Fruit fly (Drosophila melanogaster) whole organism, adult: Measurements from ENCODE around the gene mRpL12.
A peak's percentile ranks its signal among the peaks of the same experiment; 100 is the strongest.

Source experiments
- CG11617 ChIP-seq: fragments of 200-800 bp; sonication (Bioruptor generic); optimal IDR thresholded peaks from 2 replicates; lab custom pipeline; 2017; ENCODE audit warnings: mild to moderate bottlenecking, missing biosample characterization, missing genetic modification reagents, missing genetic modification characterization
- CG12768 ChIP-seq: fragments of 200-800 bp; sonication (Bioruptor generic); optimal IDR thresholded peaks from 2 replicates; lab custom pipeline; 2017; ENCODE audit warnings: missing biosample characterization, missing genetic modification characterization, mild to moderate bottlenecking, moderate library complexity, missing genetic modification reagents
- CG14711 ChIP-seq: fragments of 200-800 bp; sonication (Bioruptor generic); optimal IDR thresholded peaks from 2 replicates; lab custom pipeline; 2018; ENCODE audit warnings: missing biosample characterization, mild to moderate bottlenecking, missing genetic modification characterization, moderate library complexity
- CG1620 ChIP-seq: fragments of 200-800 bp; sonication (Bioruptor generic); optimal IDR thresholded peaks from 2 replicates; lab custom pipeline; 2016; ENCODE audit warnings: missing biosample characterization, missing genetic modification characterization
- CG33017 ChIP-seq: fragments of 200-800 bp; sonication (Bioruptor generic); optimal IDR thresholded peaks from 2 replicates; lab custom pipeline; 2018; ENCODE audit warnings: missing biosample characterization, mild to moderate bottlenecking, missing genetic modification characterization, moderate library complexity
- CG5204 ChIP-seq: fragments of 200-800 bp; sonication (Bioruptor generic); optimal IDR thresholded peaks from 2 replicates; lab custom pipeline; 2016; ENCODE audit warnings: missing biosample characterization, missing genetic modification characterization
- CG7045 ChIP-seq: fragments of 200-800 bp; sonication (Bioruptor generic); optimal IDR thresholded peaks from 2 replicates; lab custom pipeline; 2017; ENCODE audit warnings: missing biosample characterization, mild to moderate bottlenecking, missing genetic modification characterization
- CG7101 ChIP-seq: fragments of 200-800 bp; sonication (Bioruptor generic); optimal IDR thresholded peaks from 2 replicates; lab custom pipeline; 2018; ENCODE audit warnings: missing biosample characterization, mild to moderate bottlenecking, missing genetic modification characterization, moderate library complexity
- Clk ChIP-seq: fragments of 200-800 bp; sonication (Bioruptor generic); optimal IDR thresholded peaks from 2 replicates; lab custom pipeline; 2017; ENCODE audit warnings: missing biosample characterization, missing genetic modification characterization
- Crg-1 ChIP-seq: fragments of 200-800 bp; sonication (Bioruptor generic); optimal IDR thresholded peaks from 2 replicates; lab custom pipeline; 2016; ENCODE audit warnings: missing biosample characterization, missing genetic modification characterization
- Hr96 ChIP-seq: fragments of 200-800 bp; sonication (Bioruptor generic); optimal IDR thresholded peaks from 2 replicates; lab custom pipeline; 2016; ENCODE audit warnings: missing biosample characterization, missing genetic modification characterization
- Mnt ChIP-seq: fragments of 200-800 bp; sonication (Bioruptor generic); optimal IDR thresholded peaks from 2 replicates; lab custom pipeline; 2016; ENCODE audit warnings: missing biosample characterization, mild to moderate bottlenecking, missing genetic modification characterization
- bab1 ChIP-seq: fragments of 200-800 bp; sonication (Bioruptor generic); optimal IDR thresholded peaks from 3 replicates; lab custom pipeline; 2019; ENCODE audit warnings: missing biosample characterization, mild to moderate bottlenecking, missing genetic modification characterization, moderate library complexity
- cic ChIP-seq: fragments of 200-800 bp; sonication (Bioruptor generic); optimal IDR thresholded peaks from 2 replicates; lab custom pipeline; 2017; ENCODE audit warnings: missing biosample characterization, mild to moderate bottlenecking, missing genetic modification characterization, moderate library complexity
- cnc ChIP-seq, 2 experiments: fragments of >200 bp; optimal IDR thresholded peaks; 2 replicates each; lab custom pipeline; 2017
- kay ChIP-seq: fragments of 200-800 bp; sonication (Bioruptor generic); peaks from one replicate; lab custom pipeline; 2016; ENCODE audit warnings: missing biosample characterization, missing genetic modification characterization, borderline replicate concordance
- ovo ChIP-seq: fragments of 200-800 bp; sonication (Bioruptor generic); optimal IDR thresholded peaks from 2 replicates; lab custom pipeline; 2016; ENCODE audit warnings: missing biosample characterization, missing genetic modification characterization
- pad ChIP-seq: fragments of 200-800 bp; sonication (Bioruptor generic); optimal IDR thresholded peaks from 3 replicates; lab custom pipeline; 2017; ENCODE audit warnings: missing biosample characterization, missing genetic modification characterization, mild to moderate bottlenecking, moderate library complexity, missing genetic modification reagents
- tj ChIP-seq: fragments of 200-800 bp; sonication (Bioruptor generic); optimal IDR thresholded peaks from 3 replicates; lab custom pipeline; 2017; ENCODE audit warnings: missing biosample characterization, mild to moderate bottlenecking, missing genetic modification characterization, moderate library complexity
- toe ChIP-seq: fragments of 200-800 bp; sonication (Bioruptor generic); optimal IDR thresholded peaks from 2 replicates; lab custom pipeline; 2016; ENCODE audit warnings: missing biosample characterization, missing genetic modification characterization

mRpL12 gene

DNA sequence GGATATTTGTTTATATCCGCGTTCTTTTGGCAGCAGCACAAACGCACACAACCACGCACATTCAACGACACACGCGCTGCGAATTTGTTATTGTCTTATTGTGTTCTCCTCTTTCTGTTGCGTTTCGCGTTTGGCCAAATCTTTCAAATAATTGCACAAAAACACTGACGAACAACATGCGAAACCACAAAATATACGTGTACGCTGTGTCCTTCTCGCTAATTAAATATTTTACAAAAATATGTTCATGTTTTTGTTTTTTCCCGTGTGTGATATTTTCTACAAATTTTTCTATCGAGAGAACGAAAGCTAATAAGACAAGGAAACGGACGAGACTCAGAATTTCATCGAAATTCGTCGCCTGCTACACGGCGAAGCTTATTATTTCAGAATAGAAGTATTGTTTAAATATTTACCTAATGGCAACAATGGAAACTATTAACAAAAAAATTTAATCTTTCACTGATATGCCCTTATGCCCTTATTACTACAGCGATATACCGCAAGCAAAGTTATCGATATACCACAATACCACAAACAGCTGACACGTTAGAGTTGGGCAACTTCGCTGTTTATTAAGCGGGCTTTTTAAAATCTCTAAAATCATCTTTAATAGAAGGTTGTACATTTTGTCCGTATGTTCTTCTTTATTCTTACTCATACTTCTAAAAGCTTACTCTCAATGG is 2.5 kb upstream of the mRpL12 start, which contains the start of the genes CG43783 and orb2:
TSS of gene CG43783 (minus strand) at position 311 of the 686 bp plus-strand sequence.
TSS of gene orb2 (minus strand) at position 502 of the 686 bp plus-strand sequence.
- TF ChIP-seq CG12768 (GFP tag; lab: Kevin White, UChicago) (no peak), CG7101 (tag; lab: Kevin White, UChicago) (no peak), CG14711 (tag; lab: Kevin White, UChicago) (no peak), CG11617 (GFP tag; lab: Kevin White, UChicago) (no peak), cic (GFP tag; lab: Kevin White, UChicago) (peak; percentile 62), ovo (no peak), bab1 (GFP tag; lab: Kevin White, UChicago) (peak; percentile 19), CG5204 (no peak), CG7045 (GFP tag; lab: Kevin White, UChicago) (no peak), Hr96 (GFP tag; lab: Kevin White, UChicago) (no peak)

DNA sequence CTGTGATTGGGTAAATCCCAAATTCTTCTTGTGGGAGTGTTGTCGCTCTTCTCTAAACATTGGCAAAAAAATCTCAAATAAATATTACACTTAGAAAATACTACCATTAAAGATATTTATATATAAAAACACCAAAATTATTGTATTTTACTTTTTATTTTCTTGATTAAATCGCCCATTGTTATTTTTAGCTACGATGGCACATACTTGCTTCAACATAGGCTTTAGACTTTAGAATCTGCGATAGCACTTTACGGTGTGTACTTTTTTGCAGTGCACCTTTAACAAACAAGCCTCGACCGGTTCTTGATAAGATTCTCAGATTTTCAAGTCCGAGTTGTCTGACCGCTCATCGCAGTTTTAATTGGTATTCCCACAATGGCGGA is 1.9 kb upstream of the mRpL12 start, which contains the start of gene GNBP3:
TSS of gene GNBP3 (plus strand) at position 374 of the 386 bp plus-strand sequence.
- TF ChIP-seq cnc (optimal IDR thresholded peaks at IDR 0.05; lab: Kevin White, UChicago) (no peak), ovo (no peak), CG33017 (tag; lab: Kevin White, UChicago) (peak; percentile 76), bab1 (GFP tag; lab: Kevin White, UChicago) (no peak), CG12768 (GFP tag; lab: Kevin White, UChicago) (peak; percentile 71), pad (GFP tag; lab: Kevin White, UChicago) (no peak), Clk (peak; percentile 20), tj (no peak), CG14711 (tag; lab: Kevin White, UChicago) (peak; percentile 43), Mnt (GFP tag; lab: Kevin White, UChicago) (no peak), CG11617 (GFP tag; lab: Kevin White, UChicago) (no peak), CG7101 (tag; lab: Kevin White, UChicago) (peak; percentile 62), Crg-1 (GFP tag; lab: Kevin White, UChicago) (no peak), kay (GFP tag; lab: Kevin White, UChicago) (peak; percentile 90), Hr96 (GFP tag; lab: Kevin White, UChicago) (no peak), toe (no peak), CG1620 (no peak), CG5204 (no peak), cic (GFP tag; lab: Kevin White, UChicago) (peak; percentile 10), CG7045 (GFP tag; lab: Kevin White, UChicago) (peak; percentile 44)

DNA sequence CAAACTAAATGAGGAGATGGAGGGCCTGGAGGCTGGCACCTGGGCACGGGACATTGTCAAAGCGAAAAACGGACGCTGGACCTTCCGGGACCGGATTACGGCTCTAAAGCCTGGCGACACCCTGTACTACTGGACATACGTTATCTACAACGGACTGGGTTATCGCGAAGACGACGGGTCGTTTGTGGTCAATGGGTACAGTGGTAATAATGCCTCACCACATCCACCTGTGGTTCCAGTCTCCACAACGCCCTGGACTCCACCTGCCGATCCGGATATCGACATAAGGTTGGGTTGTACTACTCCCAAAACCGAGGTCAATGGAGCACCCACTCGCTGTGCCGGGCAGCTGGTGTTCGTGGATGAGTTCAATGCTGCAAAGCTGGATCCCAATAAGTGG is 1.4 kb upstream of the mRpL12 start:
- no peak for TF ChIP-seq bab1 (GFP tag; lab: Kevin White, UChicago)
- TF ChIP-seq tj, result no peak
- TF ChIP-seq CG7101 (tag; lab: Kevin White, UChicago), result no peak
- TF ChIP-seq cic (GFP tag; lab: Kevin White, UChicago), result no peak
- no peak for TF ChIP-seq Crg-1 (GFP tag; lab: Kevin White, UChicago)
- no peak for TF ChIP-seq CG5204
- TF ChIP-seq CG33017 (tag; lab: Kevin White, UChicago), result no peak
- TF ChIP-seq Clk, result no peak
- no peak for TF ChIP-seq pad (GFP tag; lab: Kevin White, UChicago)
- TF ChIP-seq CG14711 (tag; lab: Kevin White, UChicago), result no peak
- TF ChIP-seq Mnt (GFP tag; lab: Kevin White, UChicago), result no peak
- TF ChIP-seq toe, result no peak
- no peak for TF ChIP-seq cnc (optimal IDR thresholded peaks at IDR 0.05; lab: Kevin White, UChicago)
- no peak for TF ChIP-seq CG7045 (GFP tag; lab: Kevin White, UChicago)
- TF ChIP-seq kay (GFP tag; lab: Kevin White, UChicago), result no peak
- no peak for TF ChIP-seq CG12768 (GFP tag; lab: Kevin White, UChicago)
- no peak for TF ChIP-seq ovo
- no peak for TF ChIP-seq CG1620
- no peak for TF ChIP-seq Hr96 (GFP tag; lab: Kevin White, UChicago)
- no peak for TF ChIP-seq CG11617 (GFP tag; lab: Kevin White, UChicago)

DNA sequence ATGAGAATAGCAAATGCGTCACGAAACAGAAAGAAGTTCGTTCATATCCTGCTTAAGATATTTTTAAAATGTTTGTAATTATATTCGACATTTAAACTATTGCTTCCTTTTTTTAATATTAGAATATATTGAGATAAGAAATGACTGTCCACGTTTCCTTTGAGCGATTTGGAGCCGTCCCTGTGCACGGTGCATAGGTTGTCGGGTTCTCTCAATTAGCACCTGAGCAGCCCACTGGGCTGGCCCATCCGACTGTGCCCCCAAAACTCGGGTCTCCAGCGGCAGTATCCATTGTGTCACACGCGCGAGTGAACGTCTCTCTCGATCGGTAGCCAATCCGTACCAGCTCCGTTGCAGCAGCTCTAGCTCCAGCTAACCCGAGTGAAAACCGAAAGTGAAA is 2.0 kb downstream of the mRpL12 start, which contains the start of gene CG13313:
TSS of gene CG13313 (plus strand) at position 301 of the 400 bp plus-strand sequence.
- no peak for TF ChIP-seq CG5204
- TF ChIP-seq Clk, result no peak
- no peak for TF ChIP-seq bab1 (GFP tag; lab: Kevin White, UChicago)
- no peak for TF ChIP-seq Mnt (GFP tag; lab: Kevin White, UChicago)
- no peak for TF ChIP-seq CG33017 (tag; lab: Kevin White, UChicago)
- TF ChIP-seq CG7101 (tag; lab: Kevin White, UChicago), result no peak
- TF ChIP-seq Hr96 (GFP tag; lab: Kevin White, UChicago), result no peak
- no peak for TF ChIP-seq cic (GFP tag; lab: Kevin White, UChicago)
- no peak for TF ChIP-seq CG14711 (tag; lab: Kevin White, UChicago)
- no peak for TF ChIP-seq tj

DNA sequence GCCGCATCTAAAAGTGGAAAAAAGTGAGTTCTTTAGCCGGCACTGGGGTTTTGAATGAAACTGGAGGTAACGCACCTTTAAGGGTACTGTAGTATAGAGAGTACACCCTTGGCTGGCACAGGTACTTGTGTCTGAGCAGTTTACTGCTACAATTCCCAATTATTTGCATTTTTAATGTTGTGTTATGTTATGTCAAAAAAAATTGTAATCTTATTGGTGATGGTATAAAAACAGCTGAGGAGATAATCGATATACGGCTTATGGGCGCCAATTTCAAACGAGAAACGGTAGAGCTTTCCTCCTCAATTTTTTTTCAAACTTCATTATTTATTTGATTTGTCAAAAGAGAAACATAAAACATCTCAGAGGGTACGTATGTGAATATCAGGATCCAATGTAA is 7.9 kb downstream of the mRpL12 start, which contains the start of gene ValRS-m:
TSS of gene ValRS-m (minus strand) at position 312 of the 400 bp plus-strand sequence.
- TF ChIP-seq cic (GFP tag; lab: Kevin White, UChicago) (no peak), kay (GFP tag; lab: Kevin White, UChicago) (no peak), cnc (optimal IDR thresholded peaks at IDR 0.05; lab: Kevin White, UChicago) (no peak), Crg-1 (GFP tag; lab: Kevin White, UChicago) (no peak), CG33017 (tag; lab: Kevin White, UChicago) (no peak), CG7045 (GFP tag; lab: Kevin White, UChicago) (no peak)
